Fruit fly (Drosophila melanogaster) whole organism, prepupa: ENCODE measurements around the gene t-Grip91.

Experiments
- CG11294 ChIP-seq: fragments of 200-800 bp; sonication (Bioruptor generic); IDR thresholded peaks from 2 replicates; pipeline ENCODE4 v1.3.6; 2022; ENCODE audit warnings: missing biosample characterization, missing genetic modification characterization
- CG11762 ChIP-seq: fragments of 200-800 bp; sonication (Bioruptor generic); optimal IDR thresholded peaks from 3 replicates; lab custom pipeline; 2016; ENCODE audit warnings: missing biosample characterization, missing genetic modification characterization; ENCODE audit not compliant: insufficient read depth
- CG15336 ChIP-seq: fragments of 200-800 bp; sonication (Bioruptor generic); IDR thresholded peaks from 2 replicates; pipeline ENCODE4 v1.3.6; 2022; ENCODE audit warnings: missing biosample characterization, missing genetic modification characterization
- CG1621 ChIP-seq: fragments of 200-800 bp; sonication (Bioruptor generic); optimal IDR thresholded peaks from 3 replicates; lab custom pipeline; 2018; ENCODE audit warnings: missing biosample characterization, mild to moderate bottlenecking, missing genetic modification characterization
- CG9139 ChIP-seq: fragments of 200-800 bp; sonication (Bioruptor generic); optimal IDR thresholded peaks from 3 replicates; lab custom pipeline; 2017; ENCODE audit warnings: missing biosample characterization, mild to moderate bottlenecking, missing genetic modification characterization
- Ets96B ChIP-seq: fragments of 200-800 bp; optimal IDR thresholded peaks from 2 replicates; lab custom pipeline; 2019; ENCODE audit warnings: missing biosample characterization, mild to moderate bottlenecking, missing genetic modification characterization, moderate library complexity
- Hr39 ChIP-seq: fragments of 200-800 bp; sonication (Bioruptor generic); optimal IDR thresholded peaks from 2 replicates; lab custom pipeline; 2016; ENCODE audit warnings: missing biosample characterization, missing genetic modification characterization
- Smox ChIP-seq: fragments of 200-800 bp; sonication (Bioruptor generic); optimal IDR thresholded peaks from 3 replicates; lab custom pipeline; 2016; ENCODE audit warnings: missing biosample characterization, missing genetic modification characterization
- achi ChIP-seq: fragments of 200-800 bp; sonication (Bioruptor generic); optimal IDR thresholded peaks from 3 replicates; lab custom pipeline; 2016; ENCODE audit warnings: missing biosample characterization, missing genetic modification characterization
- cyc ChIP-seq: fragments of 200-800 bp; sonication (Bioruptor generic); optimal IDR thresholded peaks from 3 replicates; lab custom pipeline; 2016; ENCODE audit warnings: missing biosample characterization, missing genetic modification characterization
- fd59A ChIP-seq: fragments of 200-800 bp; sonication (Bioruptor generic); optimal IDR thresholded peaks from 2 replicates; lab custom pipeline; 2017; ENCODE audit warnings: missing biosample characterization, mild to moderate bottlenecking, missing genetic modification characterization, missing genetic modification reagents
- fkh ChIP-seq: fragments of 200-800 bp; sonication (Bioruptor generic); optimal IDR thresholded peaks from 3 replicates; lab custom pipeline; 2017; ENCODE audit warnings: missing biosample characterization, mild to moderate bottlenecking, missing genetic modification characterization, moderate library complexity
- net ChIP-seq: fragments of 200-800 bp; sonication (Bioruptor generic); optimal IDR thresholded peaks from 3 replicates; lab custom pipeline; 2016; ENCODE audit warnings: missing biosample characterization, missing genetic modification characterization
- spab ChIP-seq: fragments of 200-800 bp; sonication (Bioruptor generic); optimal IDR thresholded peaks from 2 replicates; lab custom pipeline; 2017; ENCODE audit warnings: missing biosample characterization, mild to moderate bottlenecking, missing genetic modification characterization, missing genetic modification reagents

dm6 chr2L:15752096-15752495 lies 31.8 kb upstream of the t-Grip91 start, which contains the start of gene Mtr4:
- no peak for TF ChIP-seq fd59A (GFP tag; lab: Kevin White, UChicago)
- no peak for TF ChIP-seq CG1621
- no peak for TF ChIP-seq CG11294 (GFP tag; lab: Robert Waterston, UW)
- no peak for TF ChIP-seq CG15336 (GFP tag; lab: Robert Waterston, UW)
- no peak for TF ChIP-seq Ets96B (tag; lab: Kevin White, UChicago)
- no peak for TF ChIP-seq fkh (GFP tag; lab: Kevin White, UChicago)
- no peak for TF ChIP-seq Hr39
- TF ChIP-seq achi (GFP tag; lab: Kevin White, UChicago) = no peak
- TF ChIP-seq Smox (GFP tag; lab: Kevin White, UChicago) = no peak
- no peak for TF ChIP-seq CG11762
- TF ChIP-seq CG9139 (GFP tag; lab: Kevin White, UChicago) = no peak
- no peak for TF ChIP-seq spab (GFP tag; lab: Kevin White, UChicago)
- no peak for TF ChIP-seq cyc (GFP tag; lab: Kevin White, UChicago)
- TF ChIP-seq net (GFP tag; lab: Kevin White, UChicago) = no peak
